Worm (Caenorhabditis elegans): ENCODE measurements around the gene nsun-1.

DNA sequence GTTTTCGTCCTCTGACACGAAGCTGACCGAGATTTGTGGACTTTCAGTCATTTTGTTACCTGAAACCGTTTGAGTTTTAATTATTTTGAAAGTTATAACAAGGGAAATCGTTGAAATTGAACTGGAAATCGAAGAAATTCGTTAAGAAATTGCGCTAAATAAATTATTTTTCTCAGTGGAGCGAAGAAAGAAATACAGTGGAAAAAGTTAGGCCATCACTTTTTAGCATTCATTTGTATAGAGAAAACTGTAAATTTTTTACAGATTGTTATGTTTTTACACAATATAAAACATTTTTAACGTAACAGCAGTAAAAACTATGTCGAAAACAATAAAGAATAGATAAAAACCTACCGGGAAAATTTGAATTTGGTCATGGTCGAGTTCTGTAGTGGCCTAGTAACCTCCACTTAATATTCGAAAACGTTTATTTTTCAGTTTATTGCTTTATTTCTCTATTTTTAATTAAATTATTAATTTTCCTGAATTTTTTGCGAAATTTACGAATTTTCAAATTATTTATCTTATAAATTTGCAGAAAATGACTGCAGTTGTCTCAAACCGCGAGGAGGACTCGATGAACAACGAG lies 8.7 kb upstream of the nsun-1 start, which contains the start of the genes gldi-1 and prp-21:
- no peak for TF ChIP-seq fkh-10 (GFP tag; optimal IDR thresholded peaks at IDR 0.05)
- TF ChIP-seq ztf-11 (tag; optimal IDR thresholded peaks at IDR 0.05) = no peak
- no peak for TF ChIP-seq lin-39 (tag; optimal IDR thresholded peaks at IDR 0.05)
- TF ChIP-seq mml-1 (tag; optimal IDR thresholded peaks at IDR 0.05) = no peak
- peak; percentile 56 for TF ChIP-seq pha-4 (tag; optimal IDR thresholded peaks at IDR 0.05)
- no peak for TF ChIP-seq nfya-1 (tag; optimal IDR thresholded peaks at IDR 0.05; ENCODE audit: insufficient read depth)
- no peak for TF ChIP-seq nhr-237 (tag; optimal IDR thresholded peaks at IDR 0.05)
- TF ChIP-seq unc-39 (tag; optimal IDR thresholded peaks at IDR 0.05) = no peak

All from whole organism, L3 larva.